Worm (Caenorhabditis elegans): ENCODE data around the gene K05B2.2.
A peak's percentile ranks its signal among the peaks of the same experiment; 100 is the strongest.

The K05B2.2 gene

ce11 chrX:4876904-4877303 is 29.0 kb upstream of the K05B2.2 start, which contains the start of gene tsp-14 (continued):
- TF ChIP-seq nhr-71 (tag; optimal IDR thresholded peaks at IDR 0.05) (no peak), nhr-90 (tag; optimal IDR thresholded peaks at IDR 0.05; ENCODE audit: poor library complexity) (peak; percentile 8), elt-3 (tag; optimal IDR thresholded peaks at IDR 0.05) (peak in 1 of 6 experiments; percentile 3), alr-1 (tag; optimal IDR thresholded peaks at IDR 0.05; ENCODE audit: borderline replicate concordance) (no peak), skn-1 (tag; optimal IDR thresholded peaks at IDR 0.05) (no peak), swsn-7 (tag; optimal IDR thresholded peaks at IDR 0.05) (no peak), hpl-2 (GFP tag; optimal IDR thresholded peaks at IDR 0.05) (no peak), snu-23 (GFP tag; optimal IDR thresholded peaks at IDR 0.05) (peak; percentile 12), snpc-4 (tag; optimal IDR thresholded peaks at IDR 0.05) (no peak), unc-62 (GFP tag; optimal IDR thresholded peaks at IDR 0.05) (no peak), tlp-1 (tag; optimal IDR thresholded peaks at IDR 0.05) (no peak), aha-1 (tag; optimal IDR thresholded peaks at IDR 0.05) (no peak)

DNA sequence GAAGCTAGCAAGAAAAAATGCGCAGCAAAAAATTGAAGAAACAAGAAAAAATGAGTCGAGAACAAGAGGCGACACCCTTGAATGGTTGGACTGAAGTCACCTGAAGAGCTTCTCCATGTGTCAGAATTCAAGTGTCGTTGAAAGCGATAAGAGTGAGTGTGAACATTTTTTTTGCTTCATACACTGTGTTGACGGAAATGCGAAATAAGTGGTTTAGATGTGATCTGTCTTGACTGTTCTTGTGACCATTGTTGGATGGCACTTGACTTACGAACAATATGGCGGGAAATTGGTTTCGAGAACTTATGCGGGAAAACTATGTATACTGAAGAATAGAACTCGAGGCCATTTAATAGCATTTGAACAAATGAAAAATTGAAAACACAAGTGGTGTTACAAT is 25.9 kb upstream of the K05B2.2 start:
- TF ChIP-seq ets-5 (GFP tag; IDR thresholded peaks at IDR 0.05), result no peak
- peak; percentile 19 for TF ChIP-seq nhr-85 (tag)
- TF ChIP-seq nhr-28 (tag; optimal IDR thresholded peaks at IDR 0.05), result no peak

DNA sequence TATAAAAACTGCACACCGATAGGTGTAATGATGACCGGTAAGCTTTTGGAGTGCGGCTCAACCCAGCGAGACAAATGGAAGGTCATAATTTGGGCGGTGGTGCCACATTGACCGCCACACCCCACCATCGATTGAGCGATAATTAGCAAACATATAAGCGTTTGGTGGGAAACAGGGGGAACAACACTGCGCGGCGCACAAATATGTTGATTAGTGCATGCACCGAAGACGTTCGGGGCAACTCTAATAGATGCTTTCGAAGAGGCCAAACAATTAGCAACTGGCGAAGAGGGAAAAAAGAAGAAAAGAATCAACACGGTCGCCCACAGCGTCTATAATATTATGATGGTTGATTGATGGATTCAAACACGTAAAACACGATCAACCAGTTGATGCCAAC is 24.6 kb upstream of the K05B2.2 start:
- TF ChIP-seq xbp-1 (tag; optimal IDR thresholded peaks at IDR 0.05) (no peak), fkh-10 (GFP tag; optimal IDR thresholded peaks at IDR 0.05) (no peak), ets-5 (GFP tag; IDR thresholded peaks at IDR 0.05) (no peak), isw-1 (GFP tag; IDR thresholded peaks at IDR 0.05) (no peak), nhr-20 (tag; optimal IDR thresholded peaks at IDR 0.05) (no peak), pqm-1 (tag; optimal IDR thresholded peaks at IDR 0.05) (no peak), F16B12.6 (tag; optimal IDR thresholded peaks at IDR 0.05) (no peak), fos-1 (tag; optimal IDR thresholded peaks at IDR 0.05) (no peak), ceh-63 (GFP tag; optimal IDR thresholded peaks at IDR 0.05) (no peak), unc-130 (tag; optimal IDR thresholded peaks at IDR 0.05) (no peak), lsy-2 (tag; optimal IDR thresholded peaks at IDR 0.05) (no peak), egl-27 (tag; optimal IDR thresholded peaks at IDR 0.05) (no peak)

DNA sequence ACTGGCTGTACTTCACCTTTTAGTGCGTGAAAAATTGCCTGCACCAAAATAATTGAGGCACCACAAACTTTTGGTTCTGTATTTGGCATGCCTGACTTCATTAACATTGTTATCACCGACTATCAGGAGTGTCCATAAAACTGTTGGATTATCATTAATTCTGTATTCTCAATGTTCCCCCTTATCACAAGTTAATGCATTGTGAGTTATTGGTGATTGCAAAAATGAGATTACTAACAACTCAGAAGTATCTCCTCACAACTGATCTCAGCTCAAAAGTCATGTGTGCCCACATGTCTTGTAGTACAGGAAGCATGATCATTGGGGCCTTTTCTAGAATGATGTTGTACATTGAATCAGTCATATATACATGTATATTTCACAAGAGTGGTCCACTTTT is 20.2 kb upstream of the K05B2.2 start, which contains the start of gene arrd-23:
TSS of gene arrd-23 (plus strand) at position 301 of the 400 bp plus-strand sequence.
- TF ChIP-seq unc-62 (GFP tag; optimal IDR thresholded peaks at IDR 0.05) (no peak), pqm-1 (tag; optimal IDR thresholded peaks at IDR 0.05) (no peak), nhr-11 (tag; optimal IDR thresholded peaks at IDR 0.05) (no peak), nhr-19 (GFP tag; conservative IDR thresholded peaks at IDR 0.05) (no peak), ces-1 (GFP tag; optimal IDR thresholded peaks at IDR 0.05) (no peak), blmp-1 (tag; optimal IDR thresholded peaks at IDR 0.05) (no peak), skn-1 (tag; optimal IDR thresholded peaks at IDR 0.05) (no peak), hlh-17 (GFP tag; optimal IDR thresholded peaks at IDR 0.05; ENCODE audit: borderline replicate concordance) (no peak), alr-1 (tag; optimal IDR thresholded peaks at IDR 0.05; ENCODE audit: borderline replicate concordance) (no peak)

DNA sequence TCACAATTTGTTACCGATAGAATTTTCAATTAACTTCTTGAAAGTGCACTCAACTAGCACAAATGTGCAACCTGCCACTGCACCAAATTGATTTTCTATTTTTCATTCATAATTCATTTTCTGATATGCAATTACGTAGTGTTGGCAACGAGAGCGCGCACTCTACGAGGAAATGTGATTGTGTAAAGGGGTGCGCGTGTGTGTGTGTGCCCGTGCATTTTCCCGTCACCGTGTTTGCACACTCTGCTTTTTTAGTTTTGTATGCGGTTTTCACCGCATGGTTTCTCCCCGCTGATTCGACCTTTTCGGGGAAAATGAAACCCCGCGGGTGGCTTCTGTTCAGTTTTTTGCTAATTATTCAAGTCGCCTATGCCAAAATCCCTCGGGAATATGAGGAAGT is 15.7 kb upstream of the K05B2.2 start, which contains the start of gene T07F12.2:
TSS of gene T07F12.2 (plus strand) at position 87 of the 400 bp plus-strand sequence.
- TF ChIP-seq lin-35 (GFP tag; optimal IDR thresholded peaks at IDR 0.05) (peak; percentile 24 to 50), irx-1 (tag; optimal IDR thresholded peaks at IDR 0.05) (no peak), nhr-20 (tag; optimal IDR thresholded peaks at IDR 0.05) (peak; percentile 42), fkh-10 (GFP tag; optimal IDR thresholded peaks at IDR 0.05) (peak; percentile 2), efl-1 (optimal IDR thresholded peaks at IDR 0.05) (peak in 1 of 2 experiments; percentile 12), efl-1 (GFP tag; optimal IDR thresholded peaks at IDR 0.05 in 1 of 2) (peak in 1 of 2 experiments; percentile 68), nhr-76 (tag; optimal IDR thresholded peaks at IDR 0.05) (no peak), C16A3.4 (tag; optimal IDR thresholded peaks at IDR 0.05) (peak; percentile 16), lsy-2 (tag; optimal IDR thresholded peaks at IDR 0.05) (peak in 1 of 2 experiments; percentile 15), Y116A8C.19 (tag; optimal IDR thresholded peaks at IDR 0.05; ENCODE audit: borderline replicate concordance) (no peak), C04F5.9 (tag; optimal IDR thresholded peaks at IDR 0.05) (no peak), nhr-47 (tag; optimal IDR thresholded peaks at IDR 0.05) (peak; percentile 69), swsn-7 (tag; optimal IDR thresholded peaks at IDR 0.05) (peak; percentile 51), tbx-2 (tag; optimal IDR thresholded peaks at IDR 0.05) (peak; percentile 41), xbp-1 (tag; optimal IDR thresholded peaks at IDR 0.05) (peak; percentile 43), isw-1 (GFP tag; IDR thresholded peaks at IDR 0.05) (no peak), nhr-85 (tag) (no peak), snu-23 (GFP tag; optimal IDR thresholded peaks at IDR 0.05) (peak; percentile 67), lin-14 (GFP tag; optimal IDR thresholded peaks at IDR 0.05) (peak; percentile 46), dsc-1 (tag; optimal IDR thresholded peaks at IDR 0.05) (peak; percentile 3), ztf-4 (tag; optimal IDR thresholded peaks at IDR 0.05) (no peak), egl-13 (tag; optimal IDR thresholded peaks at IDR 0.05) (peak; percentile 23), F16B12.6 (tag; optimal IDR thresholded peaks at IDR 0.05) (peak; percentile 86), unc-62 (GFP tag; optimal IDR thresholded peaks at IDR 0.05) (no peak), unc-30 (tag; optimal IDR thresholded peaks at IDR 0.05) (no peak)

Measured in whole organism, L1 larva.